Worm (Caenorhabditis elegans) whole organism, L4/young adult: Measurements from ENCODE around the gene ptp-8.

Experiments
- dao-5 ChIP-seq: sonication (generic microtip); optimal IDR thresholded peaks from 2 replicates; lab custom pipeline; 2016; ENCODE audit warnings: missing genotype, missing genetic modification characterization, moderate library complexity, missing compliant biosample characterization
- him-1 ChIP-seq: sonication (generic microtip); optimal IDR thresholded peaks from 2 replicates; lab custom pipeline; 2016; ENCODE audit warnings: missing genotype, missing genetic modification reagents, missing genetic modification characterization, missing compliant biosample characterization

DNA sequence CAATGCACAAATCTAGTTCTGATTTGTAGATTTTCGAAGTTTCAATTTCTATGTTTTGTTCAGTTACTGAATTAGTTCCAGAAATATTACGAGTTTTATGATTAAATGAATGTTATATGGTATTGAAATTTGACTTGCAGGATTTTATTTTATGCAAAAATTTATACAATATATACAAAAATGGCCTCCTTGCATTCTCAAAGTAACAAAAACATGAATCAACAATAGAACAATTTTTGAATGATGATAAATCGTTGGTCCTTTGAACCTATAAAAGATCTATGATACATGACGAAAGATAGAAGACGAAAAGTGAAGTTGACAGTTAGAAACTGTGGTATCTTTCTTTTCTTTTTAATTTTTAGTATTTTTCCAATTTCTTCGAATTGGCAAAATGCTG, 5.3 kb upstream of the ptp-8 start, which contains the start of gene T12B3.2:
- TF ChIP-seq him-1 (tag; lab: Kevin White, UChicago), result no peak
- TF ChIP-seq dao-5, result no peak
